Fruit fly (Drosophila melanogaster) whole organism, embryonic: ENCODE results near the gene frtz.

Experiments used
- ATbp ChIP-seq: fragments of 200-800 bp; sonication (Bioruptor generic); optimal IDR thresholded peaks from 2 replicates; lab custom pipeline; 2017; ENCODE audit warnings: missing biosample characterization, mild to moderate bottlenecking, missing genetic modification characterization, missing genetic modification reagents
- Ada2b ChIP-seq: fragments of 200-800 bp; sonication (Bioruptor generic); IDR thresholded peaks from 2 replicates; pipeline ENCODE4 v1.3.6; 2022; ENCODE audit warnings: missing biosample characterization, missing genetic modification characterization
- CG10654 ChIP-seq: fragments of 200-800 bp; sonication (Bioruptor generic); optimal IDR thresholded peaks from 2 replicates; lab custom pipeline; 2016; ENCODE audit warnings: missing biosample characterization, missing genetic modification characterization
- CG12659 ChIP-seq: fragments of 200-800 bp; sonication (Bioruptor generic); optimal IDR thresholded peaks from 3 replicates; lab custom pipeline; 2017; ENCODE audit warnings: mild to moderate bottlenecking, missing biosample characterization, missing genetic modification reagents, missing genetic modification characterization
- CG12769 ChIP-seq: fragments of 200-800 bp; sonication (Bioruptor generic); optimal IDR thresholded peaks from 2 replicates; lab custom pipeline; 2019; ENCODE audit warnings: missing biosample characterization, mild to moderate bottlenecking, missing genetic modification characterization, moderate library complexity
- CG13296 ChIP-seq: fragments of 200-800 bp; sonication (Bioruptor generic); optimal IDR thresholded peaks from 3 replicates; lab custom pipeline; 2018; ENCODE audit warnings: missing biosample characterization, mild to moderate bottlenecking, missing genetic modification characterization
- CG13894 ChIP-seq: fragments of 200-800 bp; sonication (Bioruptor generic); optimal IDR thresholded peaks from 3 replicates; lab custom pipeline; 2018; ENCODE audit warnings: missing biosample characterization, mild to moderate bottlenecking, missing genetic modification characterization, moderate library complexity
- CG14050 ChIP-seq: fragments of 200-800 bp; sonication (Bioruptor generic); IDR thresholded peaks from 3 replicates; pipeline ENCODE4 v1.3.6; 2022; ENCODE audit warnings: missing biosample characterization, missing genetic modification characterization
- CG14710 ChIP-seq: fragments of 200-800 bp; sonication (Bioruptor generic); optimal IDR thresholded peaks from 3 replicates; lab custom pipeline; 2019; ENCODE audit warnings: missing biosample characterization, mild to moderate bottlenecking, missing genetic modification characterization, moderate library complexity
- CG15601 ChIP-seq: fragments of 200-800 bp; sonication (Bioruptor generic); optimal IDR thresholded peaks from 3 replicates; lab custom pipeline; 2019; ENCODE audit warnings: missing biosample characterization, mild to moderate bottlenecking, missing genetic modification characterization, moderate library complexity
- CG1647 ChIP-seq: fragments of 200-800 bp; sonication (Bioruptor generic); optimal IDR thresholded peaks from 3 replicates; lab custom pipeline; 2016; ENCODE audit warnings: missing biosample characterization, missing genetic modification characterization
- CG17359 ChIP-seq: fragments of 200-800 bp; sonication (Bioruptor generic); optimal IDR thresholded peaks from 3 replicates; lab custom pipeline; 2018; ENCODE audit warnings: missing biosample characterization, mild to moderate bottlenecking, missing genetic modification characterization, moderate library complexity
- CG17568 ChIP-seq: fragments of 200-800 bp; sonication (Bioruptor generic); optimal IDR thresholded peaks from 2 replicates; lab custom pipeline; 2018; ENCODE audit warnings: missing biosample characterization, mild to moderate bottlenecking, missing genetic modification characterization, moderate library complexity
- CG2678 ChIP-seq: fragments of 200-800 bp; sonication (Bioruptor generic); optimal IDR thresholded peaks from 3 replicates; lab custom pipeline; 2019; ENCODE audit warnings: missing biosample characterization, mild to moderate bottlenecking, missing genetic modification characterization, moderate library complexity
- CG2875 ChIP-seq: fragments of 200-800 bp; sonication (Bioruptor generic); optimal IDR thresholded peaks from 2 replicates; lab custom pipeline; 2017; ENCODE audit warnings: missing biosample characterization, mild to moderate bottlenecking, missing genetic modification characterization, missing genetic modification reagents
- CG3281 ChIP-seq: fragments of 200-800 bp; sonication (Bioruptor generic); optimal IDR thresholded peaks from 3 replicates; lab custom pipeline; 2017; ENCODE audit warnings: missing biosample characterization, mild to moderate bottlenecking, missing genetic modification characterization
- CG3407 ChIP-seq: fragments of 200-800 bp; sonication (Bioruptor generic); optimal IDR thresholded peaks from 2 replicates; lab custom pipeline; 2018; ENCODE audit warnings: missing biosample characterization, mild to moderate bottlenecking, missing genetic modification characterization
- CG3838 ChIP-seq: fragments of 200-800 bp; sonication (Bioruptor generic); optimal IDR thresholded peaks from 3 replicates; lab custom pipeline; 2016; ENCODE audit warnings: missing biosample characterization, missing genetic modification characterization
- CG6791 ChIP-seq: fragments of 200-800 bp; sonication (Bioruptor generic); IDR thresholded peaks from 3 replicates; pipeline ENCODE4 v1.3.6; 2022; ENCODE audit warnings: missing biosample characterization, missing genetic modification characterization; ENCODE audit not compliant: partially characterized antibody
- CG8290 ChIP-seq, 3 experiments: fragments of 200-800 bp; sonication (Bioruptor generic); optimal IDR thresholded peaks; 2 replicates each; lab custom pipeline; 2016 to 2019; ENCODE audit warnings: missing biosample characterization in 3 of 3, missing genetic modification characterization in 3 of 3, mild to moderate bottlenecking in 2 of 3, moderate library complexity in 1 of 3
- D19A ChIP-seq: fragments of 200-800 bp; optimal IDR thresholded peaks from 3 replicates; lab custom pipeline; 2019; ENCODE audit warnings: missing biosample characterization, mild to moderate bottlenecking, missing genetic modification characterization, moderate library complexity
- Dbx ChIP-seq: fragments of 200-800 bp; sonication (Bioruptor generic); IDR thresholded peaks from 3 replicates; pipeline ENCODE4 v1.3.6; 2022; ENCODE audit warnings: missing biosample characterization, missing genetic modification characterization
- Fer3 ChIP-seq: fragments of 200-800 bp; sonication (Bioruptor generic); optimal IDR thresholded peaks from 2 replicates; lab custom pipeline; 2018; ENCODE audit warnings: missing biosample characterization, mild to moderate bottlenecking, missing genetic modification characterization, moderate library complexity
- Hand ChIP-seq: fragments of 200-800 bp; sonication (Bioruptor generic); optimal IDR thresholded peaks from 2 replicates; lab custom pipeline; 2017; ENCODE audit warnings: mild to moderate bottlenecking, missing biosample characterization, missing genetic modification reagents, missing genetic modification characterization
- MTF-1 ChIP-seq: fragments of 200-800 bp; sonication (Bioruptor generic); optimal IDR thresholded peaks from 2 replicates; lab custom pipeline; 2018; ENCODE audit warnings: missing biosample characterization, mild to moderate bottlenecking, missing genetic modification characterization, borderline replicate concordance
- PHDP ChIP-seq: fragments of 200-800 bp; sonication (Bioruptor generic); optimal IDR thresholded peaks from 3 replicates; lab custom pipeline; 2018; ENCODE audit warnings: missing biosample characterization, mild to moderate bottlenecking, missing genetic modification characterization, moderate library complexity
- Vsx1 ChIP-seq: fragments of 200-800 bp; sonication (Bioruptor generic); optimal IDR thresholded peaks from 2 replicates; lab custom pipeline; 2017; ENCODE audit warnings: missing biosample characterization, mild to moderate bottlenecking, missing genetic modification characterization, missing genetic modification reagents
- ara ChIP-seq: fragments of 200-800 bp; sonication (Bioruptor generic); IDR thresholded peaks from 2 replicates; pipeline ENCODE4 v1.3.6; 2022; ENCODE audit warnings: missing biosample characterization, missing genetic modification characterization
- bsh ChIP-seq, 2 experiments: fragments of 200-800 bp; sonication (Bioruptor generic); optimal IDR thresholded peaks; 2 replicates each; lab custom pipeline; 2017 to 2018; ENCODE audit warnings: mild to moderate bottlenecking in 2 of 2, missing biosample characterization in 2 of 2, missing genetic modification characterization in 2 of 2, moderate library complexity in 1 of 2
- chinmo ChIP-seq: fragments of 200-800 bp; sonication (Bioruptor generic); IDR thresholded peaks from 4 replicates; pipeline ENCODE4 v1.3.6; 2022; ENCODE audit warnings: missing biosample characterization, missing genetic modification characterization; ENCODE audit not compliant: partially characterized antibody
- dan ChIP-seq: fragments of 200-800 bp; sonication (Bioruptor generic); IDR thresholded peaks from 2 replicates; pipeline ENCODE4 v1.3.6; 2022; ENCODE audit warnings: missing biosample characterization, missing genetic modification characterization
- dmrt11E ChIP-seq: fragments of 200-800 bp; sonication (Bioruptor generic); optimal IDR thresholded peaks from 3 replicates; lab custom pipeline; 2018; ENCODE audit warnings: missing biosample characterization, mild to moderate bottlenecking, missing genetic modification characterization, moderate library complexity
- emc ChIP-seq: fragments of 200-800 bp; sonication (Bioruptor generic); optimal IDR thresholded peaks from 2 replicates; lab custom pipeline; 2016; ENCODE audit warnings: missing biosample characterization, missing genetic modification characterization
- gem ChIP-seq: fragments of 200-800 bp; sonication (Bioruptor generic); optimal IDR thresholded peaks from 2 replicates; lab custom pipeline; 2019; ENCODE audit warnings: missing biosample characterization, mild to moderate bottlenecking, missing genetic modification characterization, moderate library complexity
- gsb ChIP-seq: fragments of 200-800 bp; sonication (Bioruptor generic); IDR thresholded peaks from 2 replicates; pipeline ENCODE4 v1.3.6; 2022; ENCODE audit warnings: missing biosample characterization, missing genetic modification characterization
- lab ChIP-seq: fragments of 200-800 bp; sonication (Bioruptor generic); optimal IDR thresholded peaks from 3 replicates; lab custom pipeline; 2017; ENCODE audit warnings: missing biosample characterization, missing genetic modification characterization, mild to moderate bottlenecking, moderate library complexity, missing genetic modification reagents
- nmo ChIP-seq: fragments of 200-800 bp; sonication (Bioruptor generic); optimal IDR thresholded peaks from 2 replicates; lab custom pipeline; 2018; ENCODE audit warnings: missing biosample characterization, mild to moderate bottlenecking, missing genetic modification characterization, moderate library complexity
- pros ChIP-seq: fragments of 200-800 bp; sonication (Bioruptor generic); optimal IDR thresholded peaks from 3 replicates; lab custom pipeline; 2019; ENCODE audit warnings: missing biosample characterization, mild to moderate bottlenecking, missing genetic modification characterization, moderate library complexity
- sc ChIP-seq, 3 experiments: fragments of >200 bp in 2 of 3; fragments of 200-800 bp in 1 of 3; sonication (Bioruptor generic) in 1 of 3; optimal IDR thresholded peaks; 2 replicates in 2 of 3; 3 replicates in 1 of 3; lab custom pipeline; 2017; ENCODE audit warnings: mild to moderate bottlenecking in 1 of 3, missing biosample characterization in 1 of 3, missing genetic modification characterization in 1 of 3, missing genetic modification reagents in 1 of 3
- schlank ChIP-seq: fragments of 200-800 bp; sonication (Bioruptor generic); optimal IDR thresholded peaks from 2 replicates; lab custom pipeline; 2018; ENCODE audit warnings: missing biosample characterization, mild to moderate bottlenecking, missing genetic modification characterization
- sd ChIP-seq: fragments of 200-800 bp; sonication (Bioruptor generic); optimal IDR thresholded peaks from 3 replicates; lab custom pipeline; 2018; ENCODE audit warnings: missing biosample characterization, mild to moderate bottlenecking, missing genetic modification characterization, moderate library complexity
- stwl ChIP-seq: fragments of 200-800 bp; sonication (Bioruptor generic); optimal IDR thresholded peaks from 3 replicates; lab custom pipeline; 2018; ENCODE audit warnings: missing biosample characterization, mild to moderate bottlenecking, missing genetic modification characterization, moderate library complexity
- vvl ChIP-seq: fragments of 200-800 bp; sonication (Bioruptor generic); IDR thresholded peaks from 2 replicates; pipeline ENCODE4 v1.3.6; 2022; ENCODE audit warnings: missing biosample characterization, missing genetic modification characterization
- zf30C ChIP-seq: fragments of 200-800 bp; sonication (Bioruptor generic); optimal IDR thresholded peaks from 3 replicates; lab custom pipeline; 2018; ENCODE audit warnings: missing biosample characterization, mild to moderate bottlenecking, missing genetic modification characterization
- zfh1 ChIP-seq: fragments of 200-800 bp; sonication (Bioruptor generic); IDR thresholded peaks from 3 replicates; pipeline ENCODE4 v1.3.6; 2022; ENCODE audit warnings: missing biosample characterization, missing genetic modification characterization

frtz gene

DNA sequence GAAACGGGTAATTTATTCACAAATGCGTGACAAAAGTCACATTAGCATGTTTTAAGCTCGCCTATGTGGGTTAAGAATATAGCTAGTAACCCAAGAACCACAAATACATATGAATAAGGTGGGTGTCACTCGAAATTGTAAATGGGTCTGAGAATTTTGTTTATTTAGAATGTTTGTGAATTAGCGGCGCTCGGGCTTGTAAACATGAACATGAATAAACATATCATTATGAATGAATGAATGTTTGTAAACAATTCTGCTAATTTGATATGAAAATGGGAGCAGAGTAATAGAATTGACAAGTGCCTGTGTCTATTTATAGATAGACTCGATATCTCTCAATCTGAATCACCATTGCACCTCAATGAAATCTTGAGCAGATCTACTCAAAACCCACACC is 19.5 kb upstream of the frtz start (continued):
- TF ChIP-seq zf30C (GFP tag; lab: Kevin White, UChicago) (no peak), stwl (no peak), chinmo (GFP tag; lab: Robert Waterston, UW) (0 out of 4 replicates have a peak, but pooled peaks have one; percentile 50), CG2875 (GFP tag; lab: Kevin White, UChicago) (peak; percentile 9), CG6791 (GFP tag; lab: Robert Waterston, UW) (no peak), CG2678 (tag; lab: Kevin White, UChicago) (peak; percentile 17), MTF-1 (peak; percentile 6), dmrt11E (tag; lab: Kevin White, UChicago) (no peak), gsb (GFP tag; lab: Robert Waterston, UW) (no peak), CG3281 (GFP tag; lab: Kevin White, UChicago) (peak; percentile 40), dan (no peak), CG13296 (no peak), pros (no peak), CG17568 (peak; percentile 58), ATbp (GFP tag; lab: Kevin White, UChicago) (peak; percentile 43), CG14050 (GFP tag; lab: Robert Waterston, UW) (no peak), CG15601 (peak; percentile 49), Vsx1 (GFP tag; lab: Kevin White, UChicago) (peak; percentile 11), lab (GFP tag; lab: Kevin White, UChicago) (peak; percentile 33), CG3407 (GFP tag; lab: Kevin White, UChicago) (peak; percentile 45), CG8290 (GFP tag; optimal IDR thresholded peaks at IDR 0.05; lab: Kevin White, UChicago) (no peak), CG8290 (tag; optimal IDR thresholded peaks at IDR 0.05; lab: Kevin White, UChicago) (peak in 1 of 2 experiments; percentile 27), Ada2b (GFP tag; lab: Robert Waterston, UW) (no peak), sc (optimal IDR thresholded peaks at IDR 0.05; lab: Kevin White, UChicago) (no peak), sc (GFP tag; optimal IDR thresholded peaks at IDR 0.05; lab: Kevin White, UChicago) (no peak), Fer3 (peak; percentile 9), CG12769 (tag; lab: Kevin White, UChicago) (peak; percentile 1), CG13894 (tag; lab: Kevin White, UChicago) (peak; percentile 38), vvl (GFP tag; lab: Robert Waterston, UW) (peak; percentile 16; the same call in 1 of the 2 replicates), emc (GFP tag; lab: Kevin White, UChicago) (no peak), zfh1 (GFP tag; lab: Robert Waterston, UW) (no peak), Hand (no peak), Dbx (GFP tag; lab: Robert Waterston, UW) (no peak), nmo (GFP tag; lab: Kevin White, UChicago) (no peak), CG1647 (no peak), schlank (tag; lab: Kevin White, UChicago) (peak; percentile 13), sd (tag; lab: Kevin White, UChicago) (peak; percentile 32), CG10654 (GFP tag; lab: Kevin White, UChicago) (no peak), CG14710 (tag; lab: Kevin White, UChicago) (peak; percentile 13), bsh (GFP tag; optimal IDR thresholded peaks at IDR 0.05; lab: Kevin White, UChicago) (peak in 1 of 2 experiments; percentile 39), ara (0 out of 2 replicates have a peak, but pooled peaks have one; percentile 27), CG3838 (GFP tag; lab: Kevin White, UChicago) (no peak), CG17359 (tag; lab: Kevin White, UChicago) (peak; percentile 10), D19A (tag; lab: Kevin White, UChicago) (no peak), gem (tag; lab: Kevin White, UChicago) (peak; percentile 22), CG12659 (GFP tag; lab: Kevin White, UChicago) (no peak), PHDP (peak; percentile 9)
